Worm (Caenorhabditis elegans): ENCODE measurements around the gene W06A7.4.

Gene W06A7.4

DNA sequence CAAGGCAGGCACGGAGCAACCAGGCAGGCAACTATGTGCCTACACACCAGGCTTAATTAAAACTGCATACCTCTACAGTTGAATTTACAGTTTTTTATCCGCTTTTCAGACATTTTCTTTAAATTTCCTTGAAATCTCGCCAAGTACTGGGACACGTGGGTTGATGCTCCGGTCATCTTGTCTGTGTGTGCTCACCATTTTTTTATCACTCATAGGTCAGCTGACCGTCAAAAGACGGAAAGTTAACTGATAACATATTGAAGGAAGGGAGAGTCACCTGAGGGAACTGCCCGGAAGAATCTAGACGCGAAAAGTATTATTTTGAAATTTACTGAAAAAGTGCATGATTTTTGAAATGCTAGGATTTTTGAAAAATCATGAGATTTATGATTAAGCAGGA is 26.3 kb downstream of the W06A7.4 start:
- no peak for TF ChIP-seq M03D4.4 (tag; optimal IDR thresholded peaks at IDR 0.05)
- TF ChIP-seq blmp-1 (tag; optimal IDR thresholded peaks at IDR 0.05), result no peak
- no peak for TF ChIP-seq flh-1 (GFP tag; optimal IDR thresholded peaks at IDR 0.05)
- no peak for TF ChIP-seq pha-4 (tag; optimal IDR thresholded peaks at IDR 0.05)
- no peak for TF ChIP-seq unc-39 (tag; optimal IDR thresholded peaks at IDR 0.05)
- no peak for TF ChIP-seq ceh-83 (GFP tag; optimal IDR thresholded peaks at IDR 0.05)
- TF ChIP-seq snpc-4 (tag; optimal IDR thresholded peaks at IDR 0.05), result no peak
- TF ChIP-seq ceh-43 (GFP tag; optimal IDR thresholded peaks at IDR 0.05), result no peak
- TF ChIP-seq drap-1 (GFP tag; optimal IDR thresholded peaks at IDR 0.05), result no peak
- no peak for TF ChIP-seq mep-1 (tag; optimal IDR thresholded peaks at IDR 0.05)
- TF ChIP-seq tbx-8 (GFP tag; optimal IDR thresholded peaks at IDR 0.05), result no peak
- TF ChIP-seq mab-5 (tag; optimal IDR thresholded peaks at IDR 0.05), result no peak
- TF ChIP-seq elt-1 (tag; optimal IDR thresholded peaks at IDR 0.05; ENCODE audit: borderline replicate concordance, insufficient read depth), result no peak
- TF ChIP-seq lin-32 (GFP tag; optimal IDR thresholded peaks at IDR 0.05), result no peak
- no peak for TF ChIP-seq zip-8 (tag; optimal IDR thresholded peaks at IDR 0.05)
- no peak for TF ChIP-seq ces-1 (GFP tag; optimal IDR thresholded peaks at IDR 0.05)
- TF ChIP-seq bed-3 (GFP tag; optimal IDR thresholded peaks at IDR 0.05), result no peak
- TF ChIP-seq nhr-76 (tag; optimal IDR thresholded peaks at IDR 0.05), result no peak
- TF ChIP-seq sem-2 (GFP tag; optimal IDR thresholded peaks at IDR 0.05), result no peak
- no peak for TF ChIP-seq ztf-11 (tag; optimal IDR thresholded peaks at IDR 0.05)

DNA sequence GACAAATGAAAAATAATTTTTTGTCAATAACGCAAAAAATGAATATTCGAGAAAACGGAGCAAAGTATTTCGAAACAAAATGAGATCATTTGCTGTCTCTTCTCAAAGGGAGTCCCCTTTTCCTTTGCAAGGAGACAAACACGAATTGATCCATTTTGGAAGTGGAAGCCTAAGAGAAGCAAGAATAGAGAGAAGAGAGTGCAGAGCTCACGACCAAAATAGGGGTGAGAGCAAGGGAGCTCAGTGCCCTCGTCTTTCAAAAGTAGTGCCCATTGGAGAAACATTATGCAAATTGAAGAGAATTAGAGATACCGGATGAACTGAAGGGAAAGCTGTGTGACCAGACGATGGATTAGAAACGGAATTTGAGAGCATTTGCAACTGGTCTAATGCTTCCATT is 27.0 kb downstream of the W06A7.4 start:
- no peak for TF ChIP-seq M03D4.4 (tag; optimal IDR thresholded peaks at IDR 0.05)
- TF ChIP-seq drap-1 (GFP tag; optimal IDR thresholded peaks at IDR 0.05), result peak; percentile 4
- peak; percentile 80 for TF ChIP-seq ces-1 (GFP tag; optimal IDR thresholded peaks at IDR 0.05)
- TF ChIP-seq sptf-1 (tag; optimal IDR thresholded peaks at IDR 0.05), result no peak
- TF ChIP-seq mls-2 (tag; optimal IDR thresholded peaks at IDR 0.05), result peak; percentile 20

DNA sequence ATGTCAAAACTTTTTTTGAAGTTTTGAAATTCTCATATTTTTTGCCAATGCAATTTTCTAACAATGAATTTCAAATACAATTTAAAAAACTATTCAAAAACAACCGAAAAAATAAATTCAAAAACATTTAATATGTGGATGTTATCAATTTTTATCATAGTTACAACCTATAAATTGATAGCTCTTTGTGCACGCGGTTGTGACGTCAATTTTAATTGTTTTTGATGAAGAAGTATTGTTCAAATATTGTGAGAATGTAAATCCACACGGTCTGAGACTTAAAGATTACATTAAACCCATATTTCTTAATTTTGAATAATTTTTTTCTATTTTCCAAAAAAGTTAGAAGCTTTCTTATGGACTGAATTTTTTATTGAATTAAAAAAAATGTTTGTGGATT is 27.7 kb downstream of the W06A7.4 start:
- TF ChIP-seq tbx-8 (GFP tag; optimal IDR thresholded peaks at IDR 0.05), result no peak

DNA sequence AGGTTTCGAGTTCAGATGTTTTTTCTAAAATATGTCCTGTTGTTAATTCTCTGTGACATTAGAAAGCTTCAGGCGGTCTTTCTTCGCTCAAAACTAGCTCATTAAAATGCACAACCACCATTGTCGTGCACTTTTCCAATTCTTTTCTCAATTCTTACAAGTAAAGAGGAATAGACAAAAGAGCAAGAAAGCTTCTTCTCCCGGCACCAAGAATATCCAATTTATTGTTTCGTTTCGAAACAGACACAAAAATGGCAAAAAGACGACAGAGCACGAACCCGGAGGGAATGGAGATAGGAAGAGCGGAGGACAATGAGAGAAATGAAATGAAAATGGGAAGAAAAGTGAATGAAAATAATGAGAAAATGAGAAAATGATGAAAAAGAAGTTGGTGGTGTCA is 28.4 kb downstream of the W06A7.4 start:
- no peak for TF ChIP-seq unc-62 (GFP tag; optimal IDR thresholded peaks at IDR 0.05)
- peak; percentile 58 for TF ChIP-seq ces-1 (GFP tag; optimal IDR thresholded peaks at IDR 0.05)
- TF ChIP-seq M03D4.4 (tag; optimal IDR thresholded peaks at IDR 0.05), result no peak
- no peak for TF ChIP-seq pha-4 (tag; optimal IDR thresholded peaks at IDR 0.05)
- TF ChIP-seq sptf-1 (tag; optimal IDR thresholded peaks at IDR 0.05), result no peak
- TF ChIP-seq elt-1 (tag; optimal IDR thresholded peaks at IDR 0.05; ENCODE audit: borderline replicate concordance, insufficient read depth), result no peak

DNA sequence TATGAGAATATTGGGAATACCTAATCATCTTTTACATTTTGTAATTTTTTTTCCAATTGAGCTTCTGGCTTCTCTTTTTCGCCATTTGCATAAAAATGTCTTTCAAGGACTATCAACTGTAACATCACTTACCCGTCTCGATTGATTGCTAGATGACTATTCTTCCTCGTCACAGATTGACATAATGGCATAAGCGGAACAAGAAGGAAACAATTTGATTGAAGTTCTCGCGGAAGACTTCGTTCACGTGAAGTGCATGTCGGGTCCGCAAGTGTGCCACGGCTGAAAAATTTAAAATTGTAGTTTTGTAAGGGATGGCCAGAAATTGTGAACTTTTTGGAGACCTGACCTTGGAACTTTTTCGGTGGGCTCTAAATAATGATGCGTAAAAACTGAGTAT is 29.5 kb downstream of the W06A7.4 start:
- TF ChIP-seq ces-1 (GFP tag; optimal IDR thresholded peaks at IDR 0.05) (peak; percentile 1), ztf-11 (tag; optimal IDR thresholded peaks at IDR 0.05) (no peak)

DNA sequence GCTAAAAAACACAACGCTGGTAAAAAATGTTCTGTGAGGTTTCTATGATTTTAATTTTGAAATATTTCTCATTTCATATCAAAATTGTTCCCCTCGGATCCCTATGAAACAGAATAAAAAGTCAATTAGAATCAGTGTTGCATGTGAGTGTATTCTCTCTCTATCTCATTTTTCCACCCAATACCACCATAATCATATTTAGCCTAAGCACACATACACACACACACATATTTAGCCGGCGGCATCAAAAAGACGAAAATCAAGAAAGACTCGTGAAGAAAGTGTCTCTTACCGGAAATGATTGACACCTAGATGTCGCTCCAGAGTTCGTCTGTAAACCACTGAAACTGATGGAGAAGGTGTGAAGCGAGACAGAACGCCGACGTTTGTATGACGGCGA is 30.0 kb downstream of the W06A7.4 start:
- TF ChIP-seq blmp-1 (tag; optimal IDR thresholded peaks at IDR 0.05) (no peak), ces-1 (GFP tag; optimal IDR thresholded peaks at IDR 0.05) (peak; percentile 88)

DNA sequence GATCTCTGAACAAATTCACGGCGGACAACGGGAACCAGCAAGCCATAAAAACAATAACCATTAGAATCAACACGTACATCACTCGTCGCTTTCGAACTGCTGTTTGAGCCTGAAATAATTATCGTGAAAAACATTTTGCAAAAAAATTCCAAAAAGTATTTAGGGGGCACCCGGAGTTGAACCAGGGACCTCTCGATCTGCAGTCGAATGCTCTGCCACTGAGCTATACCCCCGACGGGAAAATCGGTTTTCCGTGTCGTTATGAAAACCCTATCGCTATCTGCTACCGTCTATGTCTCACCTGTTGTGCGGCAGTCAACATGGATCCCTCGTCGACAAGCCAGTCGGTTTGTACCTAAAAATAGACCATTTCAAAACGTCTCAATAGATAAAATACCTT is 31.4 kb downstream of the W06A7.4 start:
- no peak for TF ChIP-seq ces-1 (GFP tag; optimal IDR thresholded peaks at IDR 0.05)
- TF ChIP-seq elt-1 (tag; optimal IDR thresholded peaks at IDR 0.05; ENCODE audit: borderline replicate concordance, insufficient read depth), result no peak
- TF ChIP-seq M03D4.4 (tag; optimal IDR thresholded peaks at IDR 0.05), result peak; percentile 78
- TF ChIP-seq pha-4 (tag; optimal IDR thresholded peaks at IDR 0.05), result no peak
- TF ChIP-seq mab-5 (tag; optimal IDR thresholded peaks at IDR 0.05), result no peak
- TF ChIP-seq bed-3 (GFP tag; optimal IDR thresholded peaks at IDR 0.05), result peak; percentile 39
- peak; percentile 91 for TF ChIP-seq drap-1 (GFP tag; optimal IDR thresholded peaks at IDR 0.05)
- peak; percentile 40 for TF ChIP-seq flh-1 (GFP tag; optimal IDR thresholded peaks at IDR 0.05)
- no peak for TF ChIP-seq snpc-4 (tag; optimal IDR thresholded peaks at IDR 0.05)
- no peak for TF ChIP-seq unc-39 (tag; optimal IDR thresholded peaks at IDR 0.05)
- peak; percentile 59 for TF ChIP-seq sem-2 (GFP tag; optimal IDR thresholded peaks at IDR 0.05)
- TF ChIP-seq sptf-1 (tag; optimal IDR thresholded peaks at IDR 0.05), result peak; percentile 70
- peak; percentile 53 for TF ChIP-seq unc-120 (tag; optimal IDR thresholded peaks at IDR 0.05; ENCODE audit: poor library complexity, severe bottlenecking)
- peak; percentile 47 for TF ChIP-seq ceh-83 (GFP tag; optimal IDR thresholded peaks at IDR 0.05)
- TF ChIP-seq lsy-2 (tag; optimal IDR thresholded peaks at IDR 0.05), result no peak
- no peak for TF ChIP-seq tbx-8 (GFP tag; optimal IDR thresholded peaks at IDR 0.05)
- no peak for TF ChIP-seq unc-62 (GFP tag; optimal IDR thresholded peaks at IDR 0.05)
- TF ChIP-seq elt-3 (tag; optimal IDR thresholded peaks at IDR 0.05), result no peak
- no peak for TF ChIP-seq mep-1 (tag; optimal IDR thresholded peaks at IDR 0.05)
- no peak for TF ChIP-seq nhr-28 (tag; optimal IDR thresholded peaks at IDR 0.05)
- no peak for TF ChIP-seq lin-13 (tag; optimal IDR thresholded peaks at IDR 0.05)
- TF ChIP-seq mls-2 (tag; optimal IDR thresholded peaks at IDR 0.05), result peak; percentile 50
- TF ChIP-seq hlh-1 (tag; optimal IDR thresholded peaks at IDR 0.05), result no peak
- peak; percentile 61 for TF ChIP-seq ceh-43 (GFP tag; optimal IDR thresholded peaks at IDR 0.05)
- peak; percentile 47 for TF ChIP-seq cnd-1 (tag; optimal IDR thresholded peaks at IDR 0.05)
- TF ChIP-seq ztf-11 (tag; optimal IDR thresholded peaks at IDR 0.05), result no peak

Data from whole organism, mixed stage, embryonic.